Worm (Caenorhabditis elegans) whole organism, early embryonic: ENCODE results near the gene C50E10.1.

Experiments used
- B0310.2 ChIP-seq: sonication (generic microtip); optimal IDR thresholded peaks from 2 replicates; lab custom pipeline; 2016; ENCODE audit warnings: mild to moderate bottlenecking, missing genetic modification characterization, missing compliant biosample characterization
- aly-1 ChIP-seq: sonication (generic microtip); optimal IDR thresholded peaks from 2 replicates; lab custom pipeline; 2016; ENCODE audit warnings: missing genetic modification characterization, missing compliant biosample characterization
- ama-1 ChIP-seq: fragments of 150-350 bp; optimal IDR thresholded peaks from 2 replicates; lab custom pipeline; 2014
- ets-7 ChIP-seq: sonication (generic microtip); optimal IDR thresholded peaks from 2 replicates; lab custom pipeline; 2016; ENCODE audit warnings: missing genotype, missing genetic modification characterization, missing compliant biosample characterization
- flt-1 ChIP-seq: fragments of 200-800 bp; sonication (Bioruptor generic); IDR thresholded peaks from 2 replicates; pipeline ENCODE4 v1.3.6; 2022; ENCODE audit warnings: missing genetic modification characterization, missing compliant biosample characterization
- hmbx-1 ChIP-seq: sonication (generic microtip); optimal IDR thresholded peaks from 2 replicates; lab custom pipeline; 2016; ENCODE audit warnings: mild to moderate bottlenecking, missing genetic modification characterization, missing compliant biosample characterization
- pes-1 ChIP-seq: fragments of 200-800 bp; sonication (Bioruptor generic); IDR thresholded peaks from 2 replicates; pipeline ENCODE4 v1.3.6; 2022; ENCODE audit warnings: missing genetic modification reagents, missing genetic modification characterization, missing compliant biosample characterization
- scrt-1 ChIP-seq: fragments of 200-800 bp; sonication (Bioruptor generic); IDR thresholded peaks from 2 replicates; pipeline ENCODE4 v1.3.6; 2022; ENCODE audit warnings: missing genetic modification characterization, missing compliant biosample characterization
- sea-1 ChIP-seq: fragments of 200-800 bp; sonication (Bioruptor generic); conservative IDR thresholded peaks from 2 replicates; pipeline ENCODE4 v1.3.6; 2022; ENCODE audit warnings: missing genetic modification characterization, missing compliant biosample characterization
- tbx-11 ChIP-seq: fragments of 200-800 bp; sonication (Bioruptor generic); IDR thresholded peaks from 2 replicates; pipeline ENCODE4 v1.3.6; 2022; ENCODE audit warnings: missing genetic modification characterization, missing compliant biosample characterization
- tbx-37 ChIP-seq: fragments of 200-800 bp; sonication (Bioruptor generic); conservative IDR thresholded peaks from 2 replicates; pipeline ENCODE4 v1.3.6; 2022; ENCODE audit warnings: missing genetic modification reagents, missing genetic modification characterization, missing compliant biosample characterization

- no peak for TF ChIP-seq ama-1 (lab: Kevin White, UChicago)
- TF ChIP-seq aly-1 (tag; lab: Kevin White, UChicago) = no peak
- TF ChIP-seq tbx-37 (GFP tag; lab: Robert Waterston, UW) = no peak
- no peak for TF ChIP-seq scrt-1
- TF ChIP-seq hmbx-1 (tag; lab: Kevin White, UChicago) = no peak
- TF ChIP-seq B0310.2 (tag; lab: Kevin White, UChicago) = no peak
- no peak for TF ChIP-seq flt-1
- TF ChIP-seq sea-1 (GFP tag; lab: Robert Waterston, UW) = no peak
- no peak for TF ChIP-seq ets-7
- TF ChIP-seq tbx-11 (GFP tag; lab: Robert Waterston, UW) = no peak
- no peak for TF ChIP-seq pes-1 (GFP tag; lab: Robert Waterston, UW)
Observed at ce11 chrII:12339644-12340043, 37.4 kb upstream of the C50E10.1 start, which contains the start of gene sop-2.
